Worm (Caenorhabditis elegans) whole organism, L4 larva: ENCODE data around the gene efn-4.

ENCODE experiments used
- R02D3.7 ChIP-seq: fragments of 150-350 bp; sonication (generic microtip); optimal IDR thresholded peaks from 3 replicates; lab custom pipeline; 2014; ENCODE audit warnings: missing biosample characterization, missing genetic modification characterization
- aha-1 ChIP-seq: fragments of 150-350 bp; peaks from one replicate; lab custom pipeline; 2014; ENCODE audit warnings: missing biosample characterization, missing genetic modification characterization
- duxl-1 ChIP-seq: sonication (generic microtip); optimal IDR thresholded peaks from 2 replicates; lab custom pipeline; 2016; ENCODE audit warnings: mild to moderate bottlenecking, missing genetic modification characterization, moderate library complexity, missing compliant biosample characterization; ENCODE audit not compliant: poor library complexity

- TF ChIP-seq aha-1 (tag; lab: Kevin White, UChicago) (no peak), duxl-1 (tag; lab: Kevin White, UChicago) (no peak), R02D3.7 (tag; lab: Kevin White, UChicago) (no peak)
These were observed 27.2 kb upstream of the efn-4 start, which contains the start of gene glt-7 for ce11 chrIV:531835-532234.
